Worm (Caenorhabditis elegans) whole organism, L3 larva: Measurements from ENCODE around the gene seb-3.

Experiments used
- R02D3.7 ChIP-seq: fragments of 150-350 bp; optimal IDR thresholded peaks from 2 replicates; lab custom pipeline; 2014; ENCODE audit warnings: missing biosample characterization, missing genetic modification characterization
- ZK546.5 ChIP-seq: sonication (generic microtip); optimal IDR thresholded peaks from 2 replicates; lab custom pipeline; 2017; ENCODE audit warnings: missing biosample characterization, missing genetic modification characterization
- aly-2 ChIP-seq: fragments of 150-350 bp; optimal IDR thresholded peaks from 2 replicates; lab custom pipeline; 2014; ENCODE audit warnings: missing biosample characterization, missing genetic modification characterization
- ama-1 ChIP-seq: fragments of 150-350 bp; optimal IDR thresholded peaks from 2 replicates; lab custom pipeline; 2018
- ceh-16 ChIP-seq: sonication (generic microtip); optimal IDR thresholded peaks from 2 replicates; lab custom pipeline; 2017; ENCODE audit warnings: missing biosample characterization, missing genetic modification characterization
- ceh-28 ChIP-seq: fragments of 150-350 bp; optimal IDR thresholded peaks from 2 replicates; lab custom pipeline; 2014; ENCODE audit warnings: missing biosample characterization, missing genetic modification reagents, missing genetic modification characterization
- ceh-82 ChIP-seq: fragments of 150-350 bp; optimal IDR thresholded peaks from 2 replicates; lab custom pipeline; 2014; ENCODE audit warnings: missing biosample characterization, missing genetic modification characterization
- ceh-9 ChIP-seq: sonication (generic microtip); optimal IDR thresholded peaks from 2 replicates; lab custom pipeline; 2018; ENCODE audit warnings: missing biosample characterization, missing genetic modification characterization
- daf-12 ChIP-seq: fragments of 150-350 bp; optimal IDR thresholded peaks from 2 replicates; lab custom pipeline; 2014; ENCODE audit warnings: missing biosample characterization, missing genetic modification reagents, missing genetic modification characterization
- egl-27 ChIP-seq: sonication (generic microtip); optimal IDR thresholded peaks from 4 replicates; lab custom pipeline; 2017; ENCODE audit warnings: missing biosample characterization, missing genetic modification reagents, missing genetic modification characterization
- egl-5 ChIP-seq: fragments of 150-350 bp; optimal IDR thresholded peaks from 2 replicates; lab custom pipeline; 2017; ENCODE audit warnings: missing biosample characterization, missing genetic modification reagents, missing genetic modification characterization, inconsistent platforms
- elt-1 ChIP-seq: fragments of 150-350 bp; optimal IDR thresholded peaks from 2 replicates; lab custom pipeline; 2014; ENCODE audit warnings: missing biosample characterization, missing genetic modification characterization
- elt-2 ChIP-seq: sonication (generic microtip); optimal IDR thresholded peaks from 2 replicates; lab custom pipeline; 2016; ENCODE audit warnings: missing genetic modification reagents, mild to moderate bottlenecking, missing genetic modification characterization, missing compliant biosample characterization
- elt-3 ChIP-seq, 3 experiments: fragments of 150-350 bp in 1 of 3; sonication (generic microtip) in 2 of 3; optimal IDR thresholded peaks; 2 replicates in 2 of 3; 4 replicates in 1 of 3; lab custom pipeline; 2014 to 2017; ENCODE audit warnings: missing biosample characterization in 3 of 3, missing genetic modification characterization in 3 of 3
- fkh-10 ChIP-seq: sonication (generic microtip); optimal IDR thresholded peaks from 2 replicates; lab custom pipeline; 2017; ENCODE audit warnings: missing biosample characterization, missing genetic modification reagents, missing genetic modification characterization
- fos-1 ChIP-seq: fragments of 150-350 bp; optimal IDR thresholded peaks from 2 replicates; lab custom pipeline; 2014; ENCODE audit warnings: missing biosample characterization, missing genetic modification characterization
- jun-1 ChIP-seq: fragments of 150-350 bp; optimal IDR thresholded peaks from 2 replicates; lab custom pipeline; 2014; ENCODE audit warnings: missing biosample characterization, missing genetic modification reagents, missing genetic modification characterization
- lin-39 ChIP-seq: fragments of 150-350 bp; optimal IDR thresholded peaks from 2 replicates; lab custom pipeline; 2018; ENCODE audit warnings: missing biosample characterization, missing genetic modification reagents, missing genetic modification characterization
- lsy-12 ChIP-seq: sonication (generic microtip); optimal IDR thresholded peaks from 2 replicates; lab custom pipeline; 2016; ENCODE audit warnings: mild to moderate bottlenecking, missing genetic modification characterization, missing compliant biosample characterization
- mdl-1 ChIP-seq: fragments of 150-350 bp; optimal IDR thresholded peaks from 2 replicates; lab custom pipeline; 2014; ENCODE audit warnings: missing biosample characterization, missing genetic modification characterization
- mml-1 ChIP-seq: fragments of 150-350 bp; sonication (generic microtip); optimal IDR thresholded peaks from 3 replicates; lab custom pipeline; 2014; ENCODE audit warnings: missing biosample characterization, missing genetic modification characterization
- nfya-1 ChIP-seq: sonication (generic microtip); optimal IDR thresholded peaks from 2 replicates; lab custom pipeline; 2017; ENCODE audit warnings: missing genetic modification characterization, mild to moderate bottlenecking, missing compliant biosample characterization, antibody characterized with exemption, moderate library complexity; ENCODE audit not compliant: insufficient read depth
- nhr-11 ChIP-seq: fragments of 150-350 bp; optimal IDR thresholded peaks from 2 replicates; lab custom pipeline; 2014; ENCODE audit warnings: missing biosample characterization, missing genetic modification characterization
- nhr-12 ChIP-seq: fragments of 150-350 bp; optimal IDR thresholded peaks from 2 replicates; lab custom pipeline; 2014; ENCODE audit warnings: missing biosample characterization, missing genetic modification characterization
- nhr-23 ChIP-seq: fragments of 150-350 bp; optimal IDR thresholded peaks from 2 replicates; lab custom pipeline; 2014; ENCODE audit warnings: missing biosample characterization, missing genetic modification reagents, missing genetic modification characterization
- nhr-25 ChIP-seq: sonication (generic microtip); optimal IDR thresholded peaks from 2 replicates; lab custom pipeline; 2017; ENCODE audit warnings: missing biosample characterization, missing genetic modification characterization
- nhr-28 ChIP-seq: fragments of 150-350 bp; optimal IDR thresholded peaks from 2 replicates; lab custom pipeline; 2014; ENCODE audit warnings: missing biosample characterization, missing genetic modification characterization
- nhr-43 ChIP-seq: sonication (generic microtip); optimal IDR thresholded peaks from 2 replicates; lab custom pipeline; 2016; ENCODE audit warnings: mild to moderate bottlenecking, missing genetic modification characterization, missing compliant biosample characterization; ENCODE audit not compliant: poor library complexity, severe bottlenecking
- nhr-76 ChIP-seq: fragments of 150-350 bp; sonication (generic microtip); optimal IDR thresholded peaks from 5 replicates; lab custom pipeline; 2014; ENCODE audit warnings: missing biosample characterization, missing genetic modification characterization
- nhr-77 ChIP-seq: fragments of 150-350 bp; optimal IDR thresholded peaks from 2 replicates; lab custom pipeline; 2014; ENCODE audit warnings: missing biosample characterization, missing genetic modification characterization
- pha-4 ChIP-seq: fragments of 150-350 bp; optimal IDR thresholded peaks from 2 replicates; lab custom pipeline; 2014; ENCODE audit warnings: missing biosample characterization, missing genetic modification reagents, missing genetic modification characterization
- sea-2 ChIP-seq: fragments of 150-350 bp; sonication (generic microtip); optimal IDR thresholded peaks from 4 replicates; lab custom pipeline; 2014; ENCODE audit warnings: missing biosample characterization, missing genetic modification reagents, missing genetic modification characterization
- skn-1 ChIP-seq: fragments of 150-350 bp; optimal IDR thresholded peaks from 2 replicates; lab custom pipeline; 2014; ENCODE audit warnings: missing biosample characterization, missing genetic modification characterization
- snpc-4 ChIP-seq: fragments of 150-350 bp; optimal IDR thresholded peaks from 2 replicates; lab custom pipeline; 2014; ENCODE audit warnings: missing biosample characterization, missing genetic modification characterization
- tbx-2 ChIP-seq: sonication (generic microtip); optimal IDR thresholded peaks from 2 replicates; lab custom pipeline; 2016; ENCODE audit warnings: mild to moderate bottlenecking, missing genetic modification characterization, missing compliant biosample characterization
- zag-1 ChIP-seq: fragments of 150-350 bp; optimal IDR thresholded peaks from 2 replicates; lab custom pipeline; 2014; ENCODE audit warnings: missing biosample characterization, missing genetic modification characterization
- ztf-11 ChIP-seq: fragments of 150-350 bp; optimal IDR thresholded peaks from 2 replicates; lab custom pipeline; 2014; ENCODE audit warnings: missing biosample characterization, missing genetic modification characterization
- ztf-4 ChIP-seq: fragments of 150-350 bp; optimal IDR thresholded peaks from 2 replicates; lab custom pipeline; 2014; ENCODE audit warnings: missing biosample characterization, missing genetic modification characterization

The seb-3 gene

DNA sequence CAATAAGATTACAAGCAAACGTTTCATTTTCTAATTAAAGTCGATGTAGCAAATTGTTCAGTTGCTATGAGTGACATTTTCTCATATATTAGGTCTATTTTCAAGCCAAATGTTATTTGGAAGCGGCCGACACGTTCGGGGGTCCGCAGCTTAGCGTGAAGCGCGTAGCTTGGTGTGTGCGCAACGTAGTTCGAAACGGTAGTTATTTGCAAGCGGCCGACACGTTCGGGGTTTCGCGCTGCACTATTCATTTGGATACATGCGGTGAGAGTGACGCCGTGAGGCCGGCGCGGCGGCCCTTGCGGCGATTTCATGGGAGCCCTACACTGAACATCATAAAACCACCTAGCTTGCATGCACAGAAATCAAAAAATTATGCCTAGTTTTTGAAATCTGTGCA is 37.9 kb upstream of the seb-3 start:
- TF ChIP-seq egl-5 (tag; lab: Kevin White, UChicago) (no peak), nhr-23 (tag; lab: Kevin White, UChicago) (no peak), ama-1 (lab: Kevin White, UChicago) (no peak), fkh-10 (GFP tag; lab: Kevin White, UChicago) (no peak), ceh-82 (no peak), lin-39 (tag; lab: Kevin White, UChicago) (no peak), snpc-4 (tag; lab: Kevin White, UChicago) (peak; percentile 40), aly-2 (tag; lab: Kevin White, UChicago) (no peak)

DNA sequence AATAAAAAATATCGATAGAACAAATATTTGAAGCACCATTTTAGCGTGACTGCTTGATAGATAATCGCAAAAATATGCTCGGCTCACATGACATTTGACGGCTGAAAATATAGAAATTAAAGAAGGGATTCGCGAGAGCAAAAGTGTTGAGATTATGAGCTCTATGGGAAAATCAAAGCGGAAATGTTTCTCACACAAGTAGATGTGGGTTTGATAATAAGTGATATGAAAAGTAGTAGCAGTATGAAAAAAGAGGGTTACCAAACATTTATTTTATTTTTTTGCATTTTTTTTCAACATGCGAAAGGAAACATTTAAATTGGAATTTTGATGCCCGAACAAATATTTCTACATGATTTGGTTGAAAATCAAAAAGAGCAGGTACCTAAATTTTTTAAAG is 34.8 kb upstream of the seb-3 start, which contains the start of gene iglr-1:
iglr-1 (minus strand) TSS at position 101 of the 400 bp plus-strand sequence.
- TF ChIP-seq elt-3 (tag; optimal IDR thresholded peaks at IDR 0.05; lab: Kevin White, UChicago) (no peak), zag-1 (tag; lab: Kevin White, UChicago) (no peak), egl-5 (tag; lab: Kevin White, UChicago) (no peak), ceh-9 (tag; lab: Kevin White, UChicago) (no peak), tbx-2 (tag; lab: Kevin White, UChicago) (no peak), ama-1 (lab: Kevin White, UChicago) (no peak), sea-2 (GFP tag; lab: Kevin White, UChicago) (no peak), nfya-1 (no peak), lsy-12 (tag; lab: Kevin White, UChicago) (no peak), ztf-11 (tag; lab: Kevin White, UChicago) (no peak), skn-1 (tag; lab: Kevin White, UChicago) (no peak), nhr-43 (tag; lab: Kevin White, UChicago) (no peak), nhr-12 (tag; lab: Kevin White, UChicago) (no peak), pha-4 (no peak), mml-1 (tag; lab: Kevin White, UChicago) (no peak), mdl-1 (tag; lab: Kevin White, UChicago) (no peak), lin-39 (tag; lab: Kevin White, UChicago) (no peak), nhr-23 (tag; lab: Kevin White, UChicago) (no peak), nhr-76 (tag; lab: Kevin White, UChicago) (no peak), elt-2 (tag; lab: Kevin White, UChicago) (no peak)

DNA sequence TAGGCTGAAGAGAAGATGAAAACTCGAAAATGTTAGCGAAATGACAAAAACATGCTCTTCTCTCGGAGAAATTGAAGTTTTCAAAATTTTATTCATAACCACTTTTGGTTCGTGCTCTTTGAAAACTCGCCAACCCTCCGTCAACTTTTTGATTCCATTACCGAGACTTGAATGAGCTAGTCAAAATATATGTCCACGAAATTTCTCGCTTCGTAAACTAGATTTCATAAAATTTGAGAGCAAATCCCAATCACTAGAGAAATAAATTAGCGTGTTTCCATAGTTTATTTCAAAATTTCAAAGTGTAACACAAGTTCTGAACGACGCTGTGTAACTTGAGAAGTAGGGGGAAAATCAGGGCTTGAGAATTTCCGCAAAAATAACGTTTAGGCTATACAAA is 32.4 kb upstream of the seb-3 start:
- TF ChIP-seq nhr-11 (tag; lab: Kevin White, UChicago) (no peak), elt-2 (tag; lab: Kevin White, UChicago) (no peak), elt-3 (tag; optimal IDR thresholded peaks at IDR 0.05; lab: Kevin White, UChicago) (no peak), fos-1 (no peak), elt-1 (no peak), sea-2 (GFP tag; lab: Kevin White, UChicago) (no peak), nfya-1 (no peak), ztf-11 (tag; lab: Kevin White, UChicago) (no peak), mdl-1 (tag; lab: Kevin White, UChicago) (no peak)

DNA sequence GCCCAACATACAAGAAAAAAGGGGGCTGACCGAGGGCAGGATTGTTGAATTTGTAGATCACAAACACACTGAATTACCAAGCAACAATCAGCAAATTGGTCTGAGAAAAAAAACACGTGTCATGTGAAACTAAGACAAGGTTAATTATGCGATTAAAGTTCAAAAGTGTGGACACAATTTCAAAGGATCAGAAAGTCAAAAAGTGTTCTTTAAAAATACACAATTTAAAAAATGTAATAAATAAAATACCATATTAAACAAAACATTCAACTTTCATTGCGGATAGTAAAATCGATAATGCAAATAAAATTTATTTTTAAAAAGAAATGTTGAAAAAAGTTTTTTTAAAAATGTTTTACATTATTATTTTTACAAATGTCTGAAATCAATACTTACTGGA is 27.0 kb upstream of the seb-3 start, which contains the start of gene cutl-3:
cutl-3 (minus strand) TSS at position 101 of the 400 bp plus-strand sequence.
- TF ChIP-seq sea-2 (GFP tag; lab: Kevin White, UChicago) = no peak
- TF ChIP-seq fos-1 = no peak
- no peak for TF ChIP-seq ceh-28 (tag; lab: Kevin White, UChicago)
- no peak for TF ChIP-seq nhr-76 (tag; lab: Kevin White, UChicago)
- TF ChIP-seq pha-4 = no peak

DNA sequence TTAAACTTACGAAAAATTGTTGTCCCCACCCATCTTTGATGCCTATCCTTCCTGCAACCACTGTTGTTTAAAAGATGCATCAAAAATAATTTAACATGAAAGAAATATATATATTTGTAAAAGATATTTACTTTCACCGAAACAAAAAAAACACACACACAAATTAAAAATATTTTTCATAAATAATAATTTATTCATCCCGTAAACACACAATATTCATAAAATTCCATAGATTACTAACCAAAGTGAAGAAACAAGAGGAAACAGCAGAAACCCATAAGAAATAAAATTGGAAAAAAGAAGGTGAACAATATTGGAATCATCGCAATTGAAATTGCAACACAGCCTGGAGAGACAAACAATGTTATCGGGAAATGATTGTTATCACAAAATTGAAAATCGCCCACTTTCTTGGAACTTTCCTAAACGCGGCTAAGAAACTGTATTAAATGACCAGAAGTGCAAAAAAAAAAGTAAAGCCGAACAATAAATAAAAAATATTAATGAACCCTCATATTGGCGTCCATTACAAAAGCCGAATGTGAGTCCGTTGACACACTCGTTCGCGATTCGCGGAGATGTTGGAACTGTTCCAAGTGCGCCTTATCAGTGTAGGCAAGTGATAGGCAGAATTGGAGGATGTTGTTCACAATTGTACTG is 22.1 kb upstream of the seb-3 start, which contains the start of gene slc-25A18.1:
slc-25A18.1 (minus strand) TSS at position 51 of the 660 bp plus-strand sequence.
- TF ChIP-seq elt-2 (tag; lab: Kevin White, UChicago) (peak; percentile 50), jun-1 (no peak)

ce11 chrX:15006847-15007358 is 19.2 kb upstream of the seb-3 start, which contains the start of gene ergi-2:
Gene ergi-2 (minus strand): TSS chrX:15007308.
- TF ChIP-seq egl-27 (tag; lab: Kevin White, UChicago) (no peak), ztf-4 (no peak), aly-2 (tag; lab: Kevin White, UChicago) (no peak), fos-1 (no peak), ZK546.5 (tag; lab: Kevin White, UChicago) (no peak), nhr-12 (tag; lab: Kevin White, UChicago) (no peak), nhr-23 (tag; lab: Kevin White, UChicago) (no peak), nhr-28 (tag; lab: Kevin White, UChicago) (no peak), snpc-4 (tag; lab: Kevin White, UChicago) (peak; percentile 37), elt-2 (tag; lab: Kevin White, UChicago) (peak; percentile 16), R02D3.7 (tag; lab: Kevin White, UChicago) (no peak), mml-1 (tag; lab: Kevin White, UChicago) (no peak), mdl-1 (tag; lab: Kevin White, UChicago) (no peak), pha-4 (no peak), nhr-11 (tag; lab: Kevin White, UChicago) (no peak), daf-12 (tag; lab: Kevin White, UChicago) (no peak), fkh-10 (GFP tag; lab: Kevin White, UChicago) (no peak), nhr-77 (tag; lab: Kevin White, UChicago) (no peak), skn-1 (tag; lab: Kevin White, UChicago) (no peak), zag-1 (tag; lab: Kevin White, UChicago) (no peak), lin-39 (tag; lab: Kevin White, UChicago) (no peak), ceh-16 (no peak), nhr-25 (no peak), ceh-9 (tag; lab: Kevin White, UChicago) (no peak)
